Worm (Caenorhabditis elegans) whole organism, young adult: ENCODE data around the gene R09H10.2.

Experiments
- B0336.3 ChIP-seq: fragments of 200-800 bp; sonication (Bioruptor generic); IDR thresholded peaks from 2 replicates; pipeline ENCODE4 v1.3.6; 2022; ENCODE audit warnings: missing genetic modification characterization, missing compliant biosample characterization
- D2030.7 ChIP-seq: fragments of 200-800 bp; sonication (Bioruptor generic); IDR thresholded peaks from 2 replicates; pipeline ENCODE4 v1.3.6; 2022; ENCODE audit warnings: missing genetic modification reagents, missing genetic modification characterization, missing compliant biosample characterization
- F22D6.2 ChIP-seq: sonication (generic microtip); optimal IDR thresholded peaks from 2 replicates; lab custom pipeline; 2016; ENCODE audit warnings: mild to moderate bottlenecking, missing genetic modification characterization, missing compliant biosample characterization
- F23B12.7 ChIP-seq: sonication (generic microtip); optimal IDR thresholded peaks from 2 replicates; lab custom pipeline; 2017; ENCODE audit warnings: missing genetic modification characterization, mild to moderate bottlenecking, missing compliant biosample characterization, antibody characterized with exemption, moderate library complexity; ENCODE audit not compliant: insufficient read depth
- F33H1.4 ChIP-seq: fragments of 200-800 bp; sonication (Bioruptor generic); IDR thresholded peaks from 2 replicates; pipeline ENCODE4 v1.3.6; 2022; ENCODE audit warnings: missing genetic modification reagents, missing genetic modification characterization, missing compliant biosample characterization
- F37B4.10 ChIP-seq: fragments of 200-800 bp; sonication (Bioruptor generic); IDR thresholded peaks from 2 replicates; pipeline ENCODE4 v1.3.6; 2022; ENCODE audit warnings: missing genetic modification characterization, missing compliant biosample characterization
- F39B2.1 ChIP-seq: fragments of 200-800 bp; sonication (Bioruptor generic); IDR thresholded peaks from 2 replicates; pipeline ENCODE4 v1.3.6; 2022; ENCODE audit warnings: missing genetic modification reagents, missing genetic modification characterization, missing compliant biosample characterization
- F57A8.1 ChIP-seq: fragments of 200-800 bp; sonication (Bioruptor generic); optimal IDR thresholded peaks from 2 replicates; lab custom pipeline; 2018; ENCODE audit warnings: mild to moderate bottlenecking, missing genetic modification characterization, moderate library complexity, missing compliant biosample characterization
- Y53F4B.3 ChIP-seq: fragments of 200-800 bp; sonication (Bioruptor generic); IDR thresholded peaks from 2 replicates; pipeline ENCODE4 v1.3.6; 2022; ENCODE audit warnings: missing genetic modification reagents, missing genetic modification characterization, missing compliant biosample characterization
- Y53G8AR.9 ChIP-seq: fragments of 200-800 bp; sonication (Bioruptor generic); conservative IDR thresholded peaks from 2 replicates; pipeline ENCODE4 v1.3.6; 2022; ENCODE audit warnings: missing genetic modification reagents, missing genetic modification characterization, missing compliant biosample characterization
- aptf-2 ChIP-seq: fragments of 200-800 bp; sonication (Bioruptor generic); conservative IDR thresholded peaks from 2 replicates; pipeline ENCODE4 v1.3.6; 2022; ENCODE audit warnings: missing genetic modification reagents, missing genetic modification characterization, missing compliant biosample characterization
- attf-3 ChIP-seq: fragments of 200-800 bp; sonication (Bioruptor generic); conservative IDR thresholded peaks from 2 replicates; pipeline ENCODE4 v1.3.6; 2022; ENCODE audit warnings: missing genetic modification reagents, missing genetic modification characterization, missing compliant biosample characterization
- attf-6 ChIP-seq: fragments of 200-800 bp; sonication (Bioruptor generic); IDR thresholded peaks from 2 replicates; pipeline ENCODE4 v1.3.6; 2022; ENCODE audit warnings: missing genetic modification reagents, missing genetic modification characterization, missing compliant biosample characterization
- bed-2 ChIP-seq: fragments of 200-800 bp; sonication (Bioruptor generic); IDR thresholded peaks from 2 replicates; pipeline ENCODE4 v1.3.6; 2022; ENCODE audit warnings: missing genetic modification reagents, missing genetic modification characterization, missing compliant biosample characterization
- ccch-3 ChIP-seq: fragments of 200-800 bp; sonication (Bioruptor generic); optimal IDR thresholded peaks from 2 replicates; lab custom pipeline; 2018; ENCODE audit warnings: mild to moderate bottlenecking, missing genetic modification characterization, missing compliant biosample characterization
- cebp-1 ChIP-seq, 2 experiments: fragments of 200-800 bp in 1 of 2; sonication (Bioruptor generic) in 1 of 2; sonication (generic microtip) in 1 of 2; IDR thresholded peaks in 1 of 2; optimal IDR thresholded peaks in 1 of 2; 2 replicates each; pipeline versions ENCODE4 v1.3.6 to Lab custom; 2017 to 2022; ENCODE audit warnings: missing compliant biosample characterization in 2 of 2, missing genetic modification characterization in 2 of 2, mild to moderate bottlenecking in 1 of 2, missing genetic modification reagents in 1 of 2, moderate library complexity in 1 of 2
- cebp-2 ChIP-seq: fragments of 200-800 bp; sonication (Bioruptor generic); IDR thresholded peaks from 2 replicates; pipeline ENCODE4 v1.3.6; 2022; ENCODE audit warnings: missing genetic modification characterization, missing compliant biosample characterization
- ceh-58 ChIP-seq: fragments of 200-800 bp; sonication (Bioruptor generic); IDR thresholded peaks from 2 replicates; pipeline ENCODE4 v1.3.6; 2022; ENCODE audit warnings: missing genetic modification characterization, missing compliant biosample characterization
- ceh-79 ChIP-seq: sonication (generic microtip); optimal IDR thresholded peaks from 2 replicates; lab custom pipeline; 2017; ENCODE audit warnings: mild to moderate bottlenecking, missing genetic modification characterization, missing compliant biosample characterization
- chd-7 ChIP-seq: sonication (generic microtip); optimal IDR thresholded peaks from 2 replicates; lab custom pipeline; 2016; ENCODE audit warnings: mild to moderate bottlenecking, missing genetic modification characterization, moderate library complexity, missing compliant biosample characterization
- him-1 ChIP-seq: sonication (generic microtip); optimal IDR thresholded peaks from 2 replicates; lab custom pipeline; 2016; ENCODE audit warnings: missing genotype, missing genetic modification reagents, missing genetic modification characterization, missing compliant biosample characterization
- hlh-26 ChIP-seq: fragments of 200-800 bp; sonication (Bioruptor generic); conservative IDR thresholded peaks from 2 replicates; pipeline ENCODE4 v1.3.6; 2022; ENCODE audit warnings: missing genetic modification reagents, missing genetic modification characterization, missing compliant biosample characterization
- hrde-1 ChIP-seq: sonication (generic microtip); optimal IDR thresholded peaks from 2 replicates; lab custom pipeline; 2016; ENCODE audit warnings: missing genetic modification characterization, mild to moderate bottlenecking, missing compliant biosample characterization, moderate library complexity, missing genotype, missing genetic modification reagents, borderline replicate concordance
- mcd-1 ChIP-seq: fragments of 200-800 bp; sonication (Bioruptor generic); IDR thresholded peaks from 2 replicates; pipeline ENCODE4 v1.3.6; 2022; ENCODE audit warnings: missing genetic modification reagents, missing genetic modification characterization, missing compliant biosample characterization
- nhr-120 ChIP-seq: fragments of 200-800 bp; sonication (Bioruptor generic); IDR thresholded peaks from 2 replicates; pipeline ENCODE4 v1.3.6; 2022; ENCODE audit warnings: missing genetic modification characterization, missing compliant biosample characterization
- pbrm-1 ChIP-seq: fragments of 200-800 bp; sonication (Bioruptor generic); IDR thresholded peaks from 2 replicates; pipeline ENCODE4 v1.3.6; 2022; ENCODE audit warnings: missing genetic modification reagents, missing genetic modification characterization, missing compliant biosample characterization
- snpc-1.3 ChIP-seq: sonication (generic microtip); optimal IDR thresholded peaks from 2 replicates; lab custom pipeline; 2017; ENCODE audit warnings: missing genetic modification characterization, mild to moderate bottlenecking, missing compliant biosample characterization, antibody characterized with exemption, moderate library complexity, missing genotype, missing genetic modification reagents; ENCODE audit not compliant: insufficient read depth
- snpc-4 ChIP-seq, 5 experiments: fragments of 150-350 bp in 1 of 5; sonication (generic microtip) in 4 of 5; optimal IDR thresholded peaks; 2 replicates each; lab custom pipeline; 2014 to 2018; ENCODE audit warnings: missing genetic modification characterization in 5 of 5, missing biosample characterization in 3 of 5, antibody characterized with exemption in 2 of 5, mild to moderate bottlenecking in 2 of 5, missing compliant biosample characterization in 2 of 5, missing genotype in 2 of 5, moderate library complexity in 2 of 5, missing genetic modification reagents in 1 of 5
- tlf-1 ChIP-seq: fragments of 200-800 bp; sonication (Bioruptor generic); optimal IDR thresholded peaks from 2 replicates; lab custom pipeline; 2018; ENCODE audit warnings: mild to moderate bottlenecking, missing genetic modification characterization, missing compliant biosample characterization

The R09H10.2 gene

DNA sequence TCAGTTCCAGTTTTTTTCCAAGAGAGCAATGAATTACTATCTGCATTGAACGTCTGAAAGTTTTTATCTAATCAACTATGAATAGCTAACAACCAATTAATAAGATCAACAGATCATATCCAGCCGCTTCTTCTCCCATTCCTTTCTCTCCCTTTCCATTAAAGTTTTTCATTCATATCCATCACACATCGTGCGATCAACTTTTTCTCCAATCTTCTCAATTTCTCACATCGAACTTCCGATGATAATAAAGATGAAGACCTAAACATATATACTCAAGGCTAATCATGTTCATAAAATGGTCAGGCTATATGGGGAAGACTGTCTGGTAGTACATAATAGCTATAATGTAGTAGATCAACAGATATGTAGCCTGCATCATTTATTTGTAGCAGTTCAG lies 9.5 kb downstream of the R09H10.2 start:
- TF ChIP-seq Y53G8AR.9 (GFP tag; lab: Robert Waterston, UW) (no peak), D2030.7 (GFP tag; lab: Robert Waterston, UW) (no peak), him-1 (tag; lab: Kevin White, UChicago) (no peak), F22D6.2 (tag; lab: Kevin White, UChicago) (no peak), pbrm-1 (GFP tag; lab: Robert Waterston, UW) (no peak), ceh-79 (tag; lab: Kevin White, UChicago) (no peak), attf-6 (GFP tag; lab: Robert Waterston, UW) (no peak), ccch-3 (GFP tag; lab: Kevin White, UChicago) (no peak), hrde-1 (no peak), aptf-2 (GFP tag; lab: Robert Waterston, UW) (no peak), hlh-26 (GFP tag; lab: Robert Waterston, UW) (no peak), nhr-120 (GFP tag; lab: Robert Waterston, UW) (no peak), Y53F4B.3 (GFP tag; lab: Robert Waterston, UW) (no peak), cebp-1 (GFP tag; IDR thresholded peaks at IDR 0.05; lab: Robert Waterston, UW) (no peak), cebp-1 (tag; optimal IDR thresholded peaks at IDR 0.05; lab: Kevin White, UChicago) (no peak), ceh-58 (no peak), cebp-2 (GFP tag; lab: Robert Waterston, UW) (no peak)

DNA sequence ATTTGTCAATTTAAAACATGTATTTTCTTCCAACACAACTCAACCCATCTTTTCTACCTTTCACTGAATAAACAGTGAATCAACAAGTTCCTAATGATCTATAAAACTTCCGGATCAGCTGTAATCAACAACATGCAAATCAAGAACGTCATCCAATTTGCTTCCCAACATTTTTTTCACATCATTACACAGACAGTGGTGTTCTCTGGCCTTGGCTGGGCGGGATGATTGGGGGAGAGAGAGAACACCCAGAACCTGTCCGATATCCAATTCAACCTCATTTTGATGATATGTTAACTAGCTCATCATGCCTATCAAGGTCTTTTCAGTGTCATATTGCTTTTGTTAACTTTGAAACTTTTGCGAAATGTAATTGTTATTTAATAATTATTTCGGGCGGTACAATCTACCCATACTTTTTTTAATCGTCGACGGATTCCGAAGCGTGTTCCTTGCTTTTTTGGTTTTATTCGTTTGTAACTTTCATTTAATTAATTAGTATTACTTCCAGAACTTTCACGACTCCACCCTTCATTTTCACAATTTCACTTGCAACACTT lies 12.3 kb downstream of the R09H10.2 start, which contains the start of gene ptr-14:
Gene ptr-14, plus strand, starts transcription at position 510 of the 560 bp plus-strand sequence.
- no peak for TF ChIP-seq F23B12.7 (tag; lab: Kevin White, UChicago)
- no peak for TF ChIP-seq attf-6 (GFP tag; lab: Robert Waterston, UW)
- TF ChIP-seq chd-7 (tag; lab: Kevin White, UChicago) = no peak
- no peak for TF ChIP-seq snpc-1.3 (tag; lab: Kevin White, UChicago)
- no peak for TF ChIP-seq cebp-2 (GFP tag; lab: Robert Waterston, UW)
- TF ChIP-seq F57A8.1 (GFP tag; lab: Kevin White, UChicago) = no peak

DNA sequence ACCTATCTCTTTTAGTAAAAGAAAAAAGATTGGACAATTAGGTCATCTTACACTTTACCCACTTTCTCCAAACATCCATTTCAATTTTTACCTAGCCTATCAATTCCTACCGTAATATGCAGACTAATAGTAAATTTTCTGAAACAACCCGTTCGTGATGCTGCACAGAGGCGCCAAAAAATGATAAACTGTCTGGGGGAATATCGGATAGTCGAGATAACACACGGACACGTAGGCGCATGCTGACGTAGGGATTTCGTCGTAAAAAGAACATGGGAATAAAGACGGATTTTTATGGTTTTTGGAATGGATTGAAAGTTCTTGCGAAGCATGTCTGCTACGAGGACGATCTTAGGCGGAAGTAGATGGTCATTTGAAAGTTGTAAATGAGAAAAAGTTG lies 13.6 kb downstream of the R09H10.2 start:
- no peak for TF ChIP-seq tlf-1 (GFP tag; lab: Kevin White, UChicago)

DNA sequence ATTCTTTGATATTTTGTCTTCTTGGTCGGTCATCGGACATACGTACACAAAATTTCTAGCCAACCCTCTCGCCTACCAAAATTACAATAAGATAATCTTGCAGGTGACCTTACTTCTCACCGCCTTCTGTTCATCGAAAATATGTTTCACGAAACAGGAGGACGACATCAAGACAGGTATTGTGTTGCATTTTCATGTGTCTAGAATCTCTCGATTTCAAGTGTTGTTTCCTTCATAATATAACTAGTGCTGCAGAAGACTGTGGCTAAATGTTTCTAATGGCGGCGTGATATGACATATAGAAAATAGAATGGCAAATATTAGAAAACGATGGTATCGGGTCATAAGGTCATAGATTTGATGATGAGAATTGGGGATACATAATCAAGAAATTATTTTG lies 14.4 kb downstream of the R09H10.2 start:
- TF ChIP-seq snpc-4 (GFP tag; optimal IDR thresholded peaks at IDR 0.05; lab: Kevin White, UChicago) = no peak
- TF ChIP-seq snpc-4 (tag; optimal IDR thresholded peaks at IDR 0.05; lab: Kevin White, UChicago) = no peak
- no peak for TF ChIP-seq F39B2.1 (GFP tag; lab: Robert Waterston, UW)
- TF ChIP-seq attf-3 (GFP tag; lab: Robert Waterston, UW) = no peak
- TF ChIP-seq F37B4.10 (GFP tag; lab: Robert Waterston, UW) = no peak
- no peak for TF ChIP-seq bed-2
- TF ChIP-seq hlh-26 (GFP tag; lab: Robert Waterston, UW) = no peak
- no peak for TF ChIP-seq mcd-1
- TF ChIP-seq F33H1.4 (GFP tag; lab: Robert Waterston, UW) = no peak

DNA sequence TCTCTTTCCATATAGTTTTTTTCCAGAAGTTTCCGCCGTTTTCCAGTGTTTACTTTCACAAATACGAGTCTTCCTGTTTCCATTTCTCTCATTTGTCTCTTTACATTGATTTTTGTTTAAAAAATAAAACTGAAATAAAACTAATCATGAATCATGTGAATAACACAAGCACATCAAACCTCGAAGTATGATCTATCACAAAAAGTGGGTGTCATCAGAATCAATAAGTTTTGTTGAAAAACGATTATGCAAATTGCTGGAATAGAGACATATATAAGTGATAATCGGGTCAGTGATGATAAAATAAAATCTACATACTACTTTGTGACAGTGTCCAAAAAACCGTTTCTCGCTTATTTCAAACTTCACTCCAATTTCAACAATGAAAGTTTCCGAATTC lies 18.1 kb downstream of the R09H10.2 start, which contains the start of gene R09H10.7:
Gene R09H10.7, plus strand, starts transcription at position 301 of the 400 bp plus-strand sequence.
- TF ChIP-seq attf-6 (GFP tag; lab: Robert Waterston, UW) (no peak), B0336.3 (GFP tag; lab: Robert Waterston, UW) (peak; percentile 47; the same call in 1 of the 2 replicates)
